Worm (Caenorhabditis elegans): ENCODE results near the gene srxa-5.
"Not testable (repeated sequence)": the region's sequence is repeated elsewhere in the genome, so short reads cannot be mapped to it uniquely, and the experiment has no call there.

- not testable (repeated sequence) for TF ChIP-seq lin-54 (GFP tag; optimal IDR thresholded peaks at IDR 0.05); rpc-1 (optimal IDR thresholded peaks at IDR 0.05); rpc-1 (tag; optimal IDR thresholded peaks at IDR 0.05); ztf-18 (tag; optimal IDR thresholded peaks at IDR 0.05); repo-1 (tag; optimal IDR thresholded peaks at IDR 0.05); ama-1 (optimal IDR thresholded peaks at IDR 0.05); ama-1 (GFP tag; optimal IDR thresholded peaks at IDR 0.05); F57C9.4 (tag; optimal IDR thresholded peaks at IDR 0.05); let-526 (GFP tag; IDR thresholded peaks at IDR 0.05); nhr-179 (tag; optimal IDR thresholded peaks at IDR 0.05); sptf-2 (GFP tag; optimal IDR thresholded peaks at IDR 0.05); mcd-1 (GFP tag; IDR thresholded peaks at IDR 0.05); egl-44 (GFP tag; IDR thresholded peaks at IDR 0.05); rec-8 (tag; optimal IDR thresholded peaks at IDR 0.05)
These were observed 28.6 kb upstream of the srxa-5 start for ce11 chrIII:6504157-6504556.
